Worm (Caenorhabditis elegans): ENCODE measurements around the gene C48B4.8.

C48B4.8 gene

DNA sequence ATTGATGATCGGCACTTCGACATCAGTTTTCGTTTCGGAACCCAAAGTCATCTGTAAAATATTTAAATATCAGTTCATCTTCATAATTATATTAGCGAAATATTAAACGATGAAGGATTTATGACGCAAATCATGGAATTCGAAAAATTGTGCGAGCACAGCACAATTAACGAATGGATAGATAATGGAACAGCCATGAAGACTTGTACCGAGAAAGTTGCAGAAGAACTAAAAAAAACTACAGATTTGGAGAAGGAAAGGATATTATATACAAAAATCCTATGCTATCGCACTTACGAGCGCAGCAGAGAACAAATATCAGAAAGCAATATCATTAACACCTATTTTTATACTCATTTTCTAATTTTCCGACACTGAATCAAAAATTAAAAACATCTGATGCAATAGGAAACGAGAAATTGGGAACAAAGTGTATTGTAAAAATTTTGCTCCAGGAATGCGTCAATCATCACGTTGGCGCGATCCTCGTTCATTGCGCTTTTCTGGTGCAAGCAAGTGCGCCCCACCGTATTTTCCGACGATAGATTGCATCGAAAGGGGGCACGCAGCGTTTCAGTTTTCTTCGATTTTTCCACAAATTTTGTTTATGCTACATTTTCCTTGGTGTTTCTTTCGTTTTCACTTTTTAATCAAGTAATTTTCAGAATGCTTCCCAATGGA lies 39.5 kb downstream of the C48B4.8 start, which contains the start of the genes clu-1 and prp-40 (continued):
- TF ChIP-seq nfyb-1 (GFP tag; IDR thresholded peaks at IDR 0.05) (peak; percentile 88), chd-7 (tag; optimal IDR thresholded peaks at IDR 0.05) (no peak), K11D2.4 (GFP tag; IDR thresholded peaks at IDR 0.05) (no peak), zim-3 (tag; optimal IDR thresholded peaks at IDR 0.05) (no peak), F57C9.4 (tag; optimal IDR thresholded peaks at IDR 0.05) (no peak), madf-3 (GFP tag; IDR thresholded peaks at IDR 0.05) (no peak), cebp-2 (GFP tag; IDR thresholded peaks at IDR 0.05) (no peak), nhr-80 (tag; optimal IDR thresholded peaks at IDR 0.05) (peak; percentile 76), akir-1 (GFP tag; optimal IDR thresholded peaks at IDR 0.05) (no peak), B0261.1 (tag; optimal IDR thresholded peaks at IDR 0.05) (no peak), snpc-1.1 (tag; optimal IDR thresholded peaks at IDR 0.05; ENCODE audit: insufficient read depth) (peak; percentile 3), ekl-4 (GFP tag; IDR thresholded peaks at IDR 0.05) (peak; percentile 85), attf-5 (GFP tag; optimal IDR thresholded peaks at IDR 0.05) (peak; percentile 94), hlh-26 (GFP tag; conservative IDR thresholded peaks at IDR 0.05) (no peak), ceh-27 (GFP tag; optimal IDR thresholded peaks at IDR 0.05) (peak; percentile 85), F39B2.1 (GFP tag; IDR thresholded peaks at IDR 0.05) (no peak), T07F8.4 (tag; optimal IDR thresholded peaks at IDR 0.05) (no peak), repo-1 (tag; optimal IDR thresholded peaks at IDR 0.05) (peak; percentile 44), sdz-38 (tag; optimal IDR thresholded peaks at IDR 0.05) (no peak), dox-1 (GFP tag; IDR thresholded peaks at IDR 0.05) (peak; percentile 94), nfya-1 (tag; optimal IDR thresholded peaks at IDR 0.05; ENCODE audit: borderline replicate concordance, insufficient read depth) (no peak), sptf-2 (GFP tag; optimal IDR thresholded peaks at IDR 0.05) (peak; percentile 13), fkh-3 (tag; optimal IDR thresholded peaks at IDR 0.05) (no peak), F57A8.1 (GFP tag; optimal IDR thresholded peaks at IDR 0.05) (no peak), C17E4.6 (GFP tag; IDR thresholded peaks at IDR 0.05) (0 out of 2 replicates have a peak, but pooled peaks have one; percentile 26), Y95B8A.8 (GFP tag; IDR thresholded peaks at IDR 0.05) (no peak), tlf-1 (GFP tag; optimal IDR thresholded peaks at IDR 0.05) (peak; percentile 69), tbx-9 (tag; optimal IDR thresholded peaks at IDR 0.05; ENCODE audit: borderline replicate concordance) (no peak), pha-4 (tag; optimal IDR thresholded peaks at IDR 0.05) (no peak), Y67H2A.10 (GFP tag; conservative IDR thresholded peaks at IDR 0.05) (no peak), madf-10 (tag; optimal IDR thresholded peaks at IDR 0.05) (peak; percentile 23), B0336.3 (GFP tag; IDR thresholded peaks at IDR 0.05) (peak; percentile 80), dpff-1 (tag; optimal IDR thresholded peaks at IDR 0.05) (no peak), F37B4.10 (GFP tag; IDR thresholded peaks at IDR 0.05) (no peak)

DNA sequence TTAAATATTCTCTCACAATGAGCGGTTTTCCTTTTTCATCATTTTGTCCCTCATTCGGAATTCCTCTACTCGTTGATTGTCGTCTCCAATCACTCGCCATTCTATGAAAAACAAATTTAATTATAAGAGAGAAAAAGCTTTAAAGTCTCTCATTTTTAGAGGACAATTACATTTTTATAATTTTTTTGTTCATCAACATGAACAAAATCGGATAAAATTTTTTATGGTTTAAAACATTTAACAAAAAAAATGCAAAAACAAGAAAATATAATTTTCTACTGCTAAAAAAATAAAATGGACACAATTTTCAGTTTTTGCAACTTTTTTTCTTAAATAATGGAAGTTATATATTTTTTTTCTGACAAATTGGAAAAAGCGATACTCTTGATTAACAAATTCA lies 44.9 kb downstream of the C48B4.8 start, which contains the start of gene F55H2.7:
F55H2.7 (minus strand) TSS at position 101 of the 400 bp plus-strand sequence.
- TF ChIP-seq attf-6 (GFP tag; IDR thresholded peaks at IDR 0.05) (no peak), ztf-22 (GFP tag; optimal IDR thresholded peaks at IDR 0.05) (no peak), snpc-3.4 (tag; optimal IDR thresholded peaks at IDR 0.05) (peak; percentile 8)

DNA sequence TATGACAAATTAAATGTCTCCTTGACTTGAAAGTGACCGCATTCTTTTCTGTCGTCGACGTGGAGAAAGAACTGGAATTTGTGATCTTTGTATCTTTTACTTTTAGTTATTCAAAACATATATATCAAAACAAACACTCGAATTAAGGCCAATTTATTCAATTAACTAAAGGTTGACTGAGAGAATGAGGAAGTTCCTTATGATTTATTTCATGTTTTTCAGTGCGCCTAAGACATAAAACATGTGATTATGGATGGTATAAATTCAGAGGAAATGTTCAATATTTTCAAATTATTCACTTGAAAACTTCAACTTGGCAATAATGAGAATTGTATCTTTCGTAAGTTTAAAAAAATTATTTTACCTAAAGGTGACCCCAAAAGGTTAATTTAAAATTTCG lies 47.5 kb downstream of the C48B4.8 start, which contains the start of gene F55H2.8:
F55H2.8 (plus strand) TSS at position 301 of the 400 bp plus-strand sequence.
- no peak for TF ChIP-seq Y53F4B.3 (GFP tag; IDR thresholded peaks at IDR 0.05)
- TF ChIP-seq rec-8 (tag; optimal IDR thresholded peaks at IDR 0.05), result no peak
- no peak for TF ChIP-seq efl-1 (GFP tag; optimal IDR thresholded peaks at IDR 0.05)
- no peak for TF ChIP-seq Y67H2A.10 (GFP tag; conservative IDR thresholded peaks at IDR 0.05)
- TF ChIP-seq ets-4 (GFP tag; optimal IDR thresholded peaks at IDR 0.05), result no peak
- TF ChIP-seq aptf-3 (GFP tag; IDR thresholded peaks at IDR 0.05), result no peak
- no peak for TF ChIP-seq K12H6.12 (tag; optimal IDR thresholded peaks at IDR 0.05)
- no peak for TF ChIP-seq T07F8.4 (tag; optimal IDR thresholded peaks at IDR 0.05)
- no peak for TF ChIP-seq unc-130 (GFP tag; optimal IDR thresholded peaks at IDR 0.05)
- TF ChIP-seq him-1 (tag; optimal IDR thresholded peaks at IDR 0.05), result no peak
- TF ChIP-seq let-607 (tag; optimal IDR thresholded peaks at IDR 0.05), result no peak
- no peak for TF ChIP-seq B0035.1 (tag; optimal IDR thresholded peaks at IDR 0.05)
